Worm (Caenorhabditis elegans): ENCODE data around the gene str-15.

DNA sequence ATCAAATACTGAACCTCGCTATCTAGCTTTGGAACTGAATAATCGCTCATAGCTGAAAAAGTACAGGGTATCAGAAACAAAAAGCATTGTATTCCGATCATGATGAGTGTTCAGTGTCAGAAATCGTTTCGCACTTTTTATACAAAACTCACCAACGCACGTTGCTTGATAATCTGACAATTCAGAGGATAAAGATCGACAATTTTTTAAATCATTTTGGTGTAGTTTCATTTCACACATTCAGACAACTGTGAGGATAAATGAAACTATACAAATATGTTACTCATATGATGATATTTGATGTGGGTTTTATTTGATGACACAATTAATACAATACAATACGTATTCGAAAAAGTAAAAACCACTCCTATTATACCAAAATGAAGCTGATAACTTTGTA, 24.4 kb upstream of the str-15 start, which contains the start of gene F57E7.2:
- TF ChIP-seq elt-3 (tag; optimal IDR thresholded peaks at IDR 0.05) (no peak), nhr-237 (tag; optimal IDR thresholded peaks at IDR 0.05) (no peak), unc-62 (GFP tag; optimal IDR thresholded peaks at IDR 0.05) (no peak), pha-4 (tag; optimal IDR thresholded peaks at IDR 0.05) (no peak), lin-32 (GFP tag; optimal IDR thresholded peaks at IDR 0.05) (no peak), sptf-1 (tag; optimal IDR thresholded peaks at IDR 0.05) (no peak), nhr-12 (tag; optimal IDR thresholded peaks at IDR 0.05) (no peak), hlh-1 (tag; optimal IDR thresholded peaks at IDR 0.05) (no peak), ztf-11 (tag; optimal IDR thresholded peaks at IDR 0.05) (no peak), snpc-4 (tag; optimal IDR thresholded peaks at IDR 0.05) (no peak), lsy-2 (tag; optimal IDR thresholded peaks at IDR 0.05) (no peak), nhr-28 (tag; optimal IDR thresholded peaks at IDR 0.05) (no peak)

Data from whole organism, mixed stage, embryonic.